Worm (Caenorhabditis elegans): ENCODE results near the gene F53G2.12.

Gene F53G2.12

ce11 chrII:2452492-2452891 lies 26.4 kb downstream of the F53G2.12 start:
- TF ChIP-seq daf-16 (GFP tag; optimal IDR thresholded peaks at IDR 0.05) (no peak), daf-16 (tag; optimal IDR thresholded peaks at IDR 0.05) (peak; percentile 26), hlh-11 (tag; optimal IDR thresholded peaks at IDR 0.05) (peak; percentile 31), mep-1 (tag; optimal IDR thresholded peaks at IDR 0.05) (peak; percentile 32), ces-1 (GFP tag; optimal IDR thresholded peaks at IDR 0.05) (no peak), hlh-30 (tag; optimal IDR thresholded peaks at IDR 0.05; ENCODE audit: insufficient read depth) (peak; percentile 6), lim-7 (GFP tag; IDR thresholded peaks at IDR 0.05) (no peak), dmd-9 (GFP tag; IDR thresholded peaks at IDR 0.05) (no peak), dmd-6 (GFP tag; IDR thresholded peaks at IDR 0.05) (peak; percentile 21; the same call in 1 of the 2 replicates), hmg-1.1 (GFP tag; IDR thresholded peaks at IDR 0.05) (no peak), lsy-2 (tag; optimal IDR thresholded peaks at IDR 0.05) (peak in 1 of 2 experiments; percentile 5), nhr-76 (tag; optimal IDR thresholded peaks at IDR 0.05) (no peak), nhr-25 (tag; optimal IDR thresholded peaks at IDR 0.05; ENCODE audit: borderline replicate concordance, insufficient read depth) (no peak), Y75B8A.6 (GFP tag; IDR thresholded peaks at IDR 0.05) (0 out of 2 replicates have a peak, but pooled peaks have one; percentile 49), mxl-3 (GFP tag; optimal IDR thresholded peaks at IDR 0.05) (peak; percentile 31), nhr-28 (tag; optimal IDR thresholded peaks at IDR 0.05) (peak; percentile 69), dve-1 (tag; optimal IDR thresholded peaks at IDR 0.05; ENCODE audit: insufficient read depth) (peak; percentile 32), ama-1 (optimal IDR thresholded peaks at IDR 0.05) (peak; percentile 27), pqm-1 (tag; optimal IDR thresholded peaks at IDR 0.05) (peak; percentile 32), spr-3 (GFP tag; optimal IDR thresholded peaks at IDR 0.05) (no peak)

DNA sequence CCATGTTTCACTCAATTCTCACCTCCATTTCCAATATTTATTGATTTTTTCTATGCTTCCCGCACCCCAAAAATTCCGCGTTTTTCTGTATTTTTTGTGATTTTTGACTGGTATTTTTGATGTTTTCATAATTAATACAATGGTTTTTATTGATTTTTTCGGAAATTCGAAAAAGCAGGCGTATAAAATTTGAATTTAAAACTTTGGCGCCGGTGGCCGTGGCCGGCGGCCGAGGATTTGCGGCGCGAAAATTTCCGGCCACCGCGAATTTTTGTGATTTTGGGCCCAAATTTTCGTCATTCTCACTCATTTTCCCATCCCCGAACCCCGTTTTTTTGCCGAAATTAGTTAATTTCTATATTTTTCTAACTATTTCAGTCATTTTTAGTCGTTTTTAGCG lies 27.9 kb downstream of the F53G2.12 start:
- TF ChIP-seq arid-1 (GFP tag; conservative IDR thresholded peaks at IDR 0.05) (no peak), lin-15B (tag; optimal IDR thresholded peaks at IDR 0.05) (no peak), mxl-3 (GFP tag; optimal IDR thresholded peaks at IDR 0.05) (peak; percentile 11), ZK546.5 (tag; optimal IDR thresholded peaks at IDR 0.05) (no peak), F49E8.2 (tag; optimal IDR thresholded peaks at IDR 0.05; ENCODE audit: borderline replicate concordance) (peak; percentile 35), Y48G9A.11 (GFP tag; IDR thresholded peaks at IDR 0.05) (peak; percentile 82), ceh-62 (tag; optimal IDR thresholded peaks at IDR 0.05) (no peak), unc-62 (GFP tag; optimal IDR thresholded peaks at IDR 0.05 in 1 of 2) (no peak), unc-62 (tag; optimal IDR thresholded peaks at IDR 0.05) (no peak), tag-97 (GFP tag; IDR thresholded peaks at IDR 0.05) (no peak), nhr-102 (tag; optimal IDR thresholded peaks at IDR 0.05) (peak; percentile 22), snpc-1.2 (GFP tag; IDR thresholded peaks at IDR 0.05) (0 out of 2 replicates have a peak, but pooled peaks have one; percentile 11), hlh-11 (tag; optimal IDR thresholded peaks at IDR 0.05) (peak; percentile 36), skn-1 (tag; optimal IDR thresholded peaks at IDR 0.05) (no peak), lin-38 (GFP tag; IDR thresholded peaks at IDR 0.05) (peak; percentile 82), mes-2 (tag; optimal IDR thresholded peaks at IDR 0.05; ENCODE audit: poor library complexity, severe bottlenecking) (peak; percentile 93), dve-1 (tag; optimal IDR thresholded peaks at IDR 0.05; ENCODE audit: insufficient read depth) (peak; percentile 1), rbr-2 (tag; optimal IDR thresholded peaks at IDR 0.05) (no peak), nhr-42 (GFP tag; IDR thresholded peaks at IDR 0.05) (no peak), aha-1 (tag) (peak; percentile 66), zfp-2 (tag; optimal IDR thresholded peaks at IDR 0.05) (no peak), vab-7 (GFP tag; IDR thresholded peaks at IDR 0.05) (0 out of 2 replicates have a peak, but pooled peaks have one; percentile 25), ZK337.2 (GFP tag; IDR thresholded peaks at IDR 0.05) (peak; percentile 96), lir-3 (tag; optimal IDR thresholded peaks at IDR 0.05) (no peak), nhr-11 (tag; optimal IDR thresholded peaks at IDR 0.05) (no peak), egl-27 (tag; optimal IDR thresholded peaks at IDR 0.05) (no peak), nhr-25 (tag; optimal IDR thresholded peaks at IDR 0.05; ENCODE audit: borderline replicate concordance, insufficient read depth) (no peak), nhr-28 (tag; optimal IDR thresholded peaks at IDR 0.05) (no peak), nhr-111 (GFP tag; optimal IDR thresholded peaks at IDR 0.05) (no peak), attf-4 (tag; optimal IDR thresholded peaks at IDR 0.05) (no peak), madf-9 (GFP tag; conservative IDR thresholded peaks at IDR 0.05) (peak; percentile 41; the same call in 1 of the 2 replicates), ama-1 (optimal IDR thresholded peaks at IDR 0.05) (no peak), T20F7.1 (GFP tag; optimal IDR thresholded peaks at IDR 0.05) (no peak), lin-13 (GFP tag; optimal IDR thresholded peaks at IDR 0.05) (no peak), pha-4 (GFP tag; IDR thresholded peaks at IDR 0.05) (peak; percentile 51; the same call in 1 of the 2 replicates), pha-4 (tag; optimal IDR thresholded peaks at IDR 0.05) (no peak), hlh-30 (tag; optimal IDR thresholded peaks at IDR 0.05; ENCODE audit: insufficient read depth) (no peak)
